Fruit fly (Drosophila melanogaster) S2 (cell line): Measurements from ENCODE around the gene CG11327.

ENCODE experiments used
- CG8478 ChIP-seq: fragments of >200 bp; optimal IDR thresholded peaks from 2 replicates; lab custom pipeline; 2018
- CTCF ChIP-seq, 2 experiments: fragments of >200 bp; optimal IDR thresholded peaks; 2 replicates each; lab custom pipeline; 2018

Gene CG11327

DNA sequence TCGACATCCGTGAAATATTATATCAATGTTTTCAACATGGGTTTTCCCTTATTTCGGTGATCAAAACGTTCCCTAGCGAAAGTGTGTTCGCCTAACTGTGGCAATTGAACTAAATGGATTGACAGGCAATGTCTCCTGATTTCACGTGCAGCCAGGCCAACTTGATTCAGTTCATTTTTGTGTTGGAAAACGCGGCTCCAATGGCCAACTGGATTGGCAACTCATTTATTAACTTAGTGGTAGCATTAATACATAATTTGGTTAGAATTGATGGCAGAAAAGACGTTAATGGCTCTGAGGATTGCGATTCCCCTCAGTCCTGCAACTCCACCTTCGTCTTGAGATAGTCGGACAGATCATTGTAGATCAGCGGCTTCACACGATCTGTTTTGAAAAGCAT is at the start of gene CG11327:
Gene CG11327, minus strand, starts transcription at position 101 of the 400 bp plus-strand sequence.
- no peak for TF ChIP-seq CG8478 (lab: Kevin White, UChicago)
- no peak for TF ChIP-seq CTCF (optimal IDR thresholded peaks at IDR 0.05; lab: Kevin White, UChicago)

- no peak for TF ChIP-seq CG8478 (lab: Kevin White, UChicago)
- no peak for TF ChIP-seq CTCF (optimal IDR thresholded peaks at IDR 0.05; lab: Kevin White, UChicago)
Observed at dm6 chr2L:6732566-6732965, 46.1 kb upstream of the CG11327 start, which contains the start of gene TTLL3B. TSS of gene TTLL3B (plus strand) at chr2L:6732866.

dm6 chr2L:6723750-6724503 is 37.4 kb upstream of the CG11327 start, which contains the start of gene Liprin-alpha:
TSS of gene Liprin-alpha (plus strand) at chr2L:6723903.
- TF ChIP-seq CTCF (optimal IDR thresholded peaks at IDR 0.05; lab: Kevin White, UChicago) (peak in 1 of 2 experiments; percentile 16), CG8478 (lab: Kevin White, UChicago) (no peak)

- TF ChIP-seq CG8478 (lab: Kevin White, UChicago) (no peak), CTCF (optimal IDR thresholded peaks at IDR 0.05; lab: Kevin White, UChicago) (no peak)
Observed at dm6 chr2L:6722822-6723749, 36.6 kb upstream of the CG11327 start, which contains the start of gene homer. TSS of gene homer (minus strand) at chr2L:6723359.

dm6 chr2L:6721710-6722109 is 35.2 kb upstream of the CG11327 start:
- TF ChIP-seq CTCF (optimal IDR thresholded peaks at IDR 0.05; lab: Kevin White, UChicago) (no peak), CG8478 (lab: Kevin White, UChicago) (no peak)

DNA sequence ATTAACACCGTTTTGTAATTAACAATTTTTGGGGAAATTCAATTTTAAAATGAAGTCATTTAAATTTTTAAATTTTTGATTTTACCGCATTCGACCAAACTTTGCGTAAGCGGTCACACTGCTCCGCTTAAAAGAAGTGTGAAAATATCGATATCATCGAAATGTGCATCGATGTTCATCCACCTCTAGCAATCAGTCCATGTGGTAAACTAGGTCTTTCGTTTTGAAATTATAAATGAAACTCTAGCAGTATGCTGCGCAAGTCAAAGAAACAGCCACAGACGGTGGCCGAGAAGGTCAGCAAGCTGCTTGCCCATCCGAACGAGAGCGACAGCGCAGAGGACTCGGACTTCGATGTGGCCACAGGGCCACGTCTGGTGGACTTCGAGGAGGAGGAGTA is 30.9 kb upstream of the CG11327 start, which contains the start of gene Aatf:
Gene Aatf, plus strand, starts transcription at position 166 of the 400 bp plus-strand sequence.
- TF ChIP-seq CG8478 (lab: Kevin White, UChicago) (no peak), CTCF (optimal IDR thresholded peaks at IDR 0.05; lab: Kevin White, UChicago) (peak in 1 of 2 experiments; percentile 23)

DNA sequence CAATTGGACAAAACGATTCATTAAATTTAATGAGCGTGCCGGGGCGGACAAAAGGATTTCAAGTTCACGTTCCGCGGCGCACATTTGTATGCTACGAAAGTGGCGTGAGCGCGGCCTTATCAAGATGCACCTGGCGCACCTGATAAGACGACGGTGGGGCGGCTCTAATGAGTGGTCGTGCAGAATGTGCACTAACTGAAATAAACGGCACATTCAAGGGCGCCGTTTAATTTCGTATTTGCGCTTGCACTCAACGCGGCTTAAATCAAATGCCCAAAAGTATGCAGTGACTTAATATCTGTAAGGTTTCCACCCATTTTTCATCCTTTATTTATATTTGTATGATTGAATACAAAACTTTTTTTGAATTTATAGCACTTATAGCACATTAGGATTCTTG is 30.4 kb upstream of the CG11327 start:
- TF ChIP-seq CTCF (optimal IDR thresholded peaks at IDR 0.05; lab: Kevin White, UChicago) (no peak), CG8478 (lab: Kevin White, UChicago) (no peak)

- no peak for TF ChIP-seq CTCF (optimal IDR thresholded peaks at IDR 0.05; lab: Kevin White, UChicago)
- TF ChIP-seq CG8478 (lab: Kevin White, UChicago), result no peak
Observed at dm6 chr2L:6716182-6716770, 29.8 kb upstream of the CG11327 start, which contains the start of gene AkhR. TSS of gene AkhR (minus strand) at chr2L:6716186.

- TF ChIP-seq CTCF (optimal IDR thresholded peaks at IDR 0.05; lab: Kevin White, UChicago) (no peak), CG8478 (lab: Kevin White, UChicago) (no peak)
Observed at dm6 chr2L:6708997-6709662, 22.6 kb upstream of the CG11327 start, which contains the start of gene Tsp. TSS of gene Tsp (minus strand) at chr2L:6709086.

- TF ChIP-seq CTCF (optimal IDR thresholded peaks at IDR 0.05; lab: Kevin White, UChicago), result no peak
- TF ChIP-seq CG8478 (lab: Kevin White, UChicago), result no peak
Observed at dm6 chr2L:6706368-6706919, 19.9 kb upstream of the CG11327 start.

DNA sequence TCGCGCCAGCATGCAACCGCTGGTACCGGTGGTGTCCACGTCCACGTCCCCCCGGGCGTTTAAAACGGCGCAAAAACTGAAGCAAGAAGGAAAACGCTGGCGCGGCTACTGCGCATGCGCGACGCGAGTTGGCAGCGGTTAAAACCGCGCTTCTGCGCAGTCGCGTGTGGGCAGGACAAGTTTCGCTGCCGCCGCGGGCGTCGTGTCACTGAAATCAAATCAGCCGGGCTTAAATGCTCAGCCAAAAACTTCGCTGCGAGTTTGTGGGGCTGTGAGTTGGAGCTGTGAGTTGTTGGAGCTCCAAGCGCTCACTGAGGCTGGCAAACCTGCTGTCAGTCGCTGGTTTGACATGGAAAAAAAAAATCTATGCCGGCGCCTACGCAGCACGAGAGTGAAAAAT is 18.6 kb upstream of the CG11327 start:
- TF ChIP-seq CG8478 (lab: Kevin White, UChicago), result no peak
- TF ChIP-seq CTCF (optimal IDR thresholded peaks at IDR 0.05; lab: Kevin White, UChicago), result no peak

DNA sequence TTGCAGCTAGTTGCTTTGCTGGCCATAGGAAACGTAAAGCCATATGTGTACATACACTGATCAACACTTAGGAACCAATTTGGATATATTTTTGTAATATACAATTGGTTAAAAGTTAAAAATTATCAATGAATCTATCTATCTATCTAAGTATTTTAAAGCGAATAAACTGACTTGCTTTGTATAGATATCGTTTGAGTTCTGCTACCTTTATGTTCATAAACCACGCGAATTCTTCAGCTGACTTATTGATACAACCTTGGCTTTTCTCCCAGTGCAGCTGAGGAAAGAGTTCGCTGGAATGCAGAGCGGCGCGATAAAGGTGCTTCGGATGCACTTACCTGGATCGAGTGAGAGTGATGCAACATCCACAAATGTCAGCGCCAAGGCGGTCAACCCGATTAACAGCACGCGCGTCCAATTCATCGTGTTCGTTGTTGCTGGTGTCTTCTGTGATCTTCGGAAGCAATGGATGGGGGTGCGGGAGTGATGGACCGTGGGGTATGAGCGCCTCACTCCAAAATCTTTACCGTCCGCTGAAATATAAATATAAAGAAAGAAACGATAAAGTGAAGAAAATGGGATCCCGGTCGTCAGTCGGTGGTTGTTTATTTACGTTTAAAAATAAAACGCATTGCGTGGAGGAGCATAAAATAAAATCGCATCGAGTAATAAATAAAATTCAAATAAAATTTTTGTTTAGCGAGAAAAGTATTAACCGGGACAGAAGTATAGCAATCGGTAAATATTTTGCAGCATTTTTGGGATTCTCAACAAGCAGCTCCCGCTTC is 15.1 kb upstream of the CG11327 start:
- TF ChIP-seq CTCF (optimal IDR thresholded peaks at IDR 0.05; lab: Kevin White, UChicago), result no peak
- TF ChIP-seq CG8478 (lab: Kevin White, UChicago), result no peak

DNA sequence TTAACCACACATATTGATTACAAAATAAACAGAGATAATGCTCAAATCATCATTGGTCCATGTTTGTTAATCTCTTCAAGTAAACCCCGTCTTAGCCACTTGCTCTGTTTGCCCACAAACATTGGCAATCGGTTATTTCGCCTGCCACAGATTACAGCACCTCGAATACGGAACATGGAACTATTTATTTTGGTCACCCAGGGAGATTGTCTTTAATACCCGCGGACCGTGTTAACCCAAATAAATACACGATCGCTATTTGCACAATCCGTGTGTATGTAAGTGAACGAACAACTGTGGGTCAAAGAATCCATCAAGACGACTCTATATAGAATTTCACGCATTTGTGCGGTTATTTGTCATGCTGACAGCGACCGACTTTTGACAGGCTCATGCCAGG is 14.2 kb upstream of the CG11327 start:
- TF ChIP-seq CG8478 (lab: Kevin White, UChicago) (no peak), CTCF (optimal IDR thresholded peaks at IDR 0.05; lab: Kevin White, UChicago) (no peak)
